Fruit fly (Drosophila melanogaster): Measurements from ENCODE around the gene Tao.

dm6 chrX:19597684-19598363, 18.2 kb upstream of the Tao start, which contains the start of gene RpS10b:
- TF ChIP-seq CG8478 (optimal IDR thresholded peaks at IDR 0.05) (no peak), CTCF (optimal IDR thresholded peaks at IDR 0.05) (no peak)

All from S2 (cell line).